Fruit fly (Drosophila melanogaster): ENCODE data around the gene Kots.

Gene Kots

DNA sequence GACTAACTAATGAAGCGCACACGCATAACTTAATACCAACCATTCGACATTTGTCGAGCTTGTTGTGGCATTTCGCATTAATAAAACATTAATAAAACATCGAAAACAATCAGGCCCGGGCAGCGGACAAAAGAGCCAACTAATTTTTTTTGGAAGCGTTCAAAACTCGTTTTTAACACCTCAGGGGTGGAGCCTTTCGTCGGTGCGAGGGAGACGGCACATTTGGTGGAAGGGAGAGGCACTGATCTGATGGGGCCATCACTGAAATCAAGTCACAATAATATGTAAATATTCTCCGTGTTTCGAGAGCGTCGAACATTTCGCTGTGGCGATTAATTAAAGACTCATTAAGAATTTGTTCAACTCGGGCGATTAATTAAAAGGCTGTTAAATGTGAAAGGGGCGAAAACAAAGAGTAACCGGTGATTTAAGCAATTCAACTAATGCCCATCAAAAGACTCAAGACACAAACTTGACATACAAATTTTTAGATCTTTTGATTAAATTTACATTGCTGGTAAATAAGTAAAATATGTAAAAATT is 7.1 kb downstream of the Kots start (continued):
- peak; percentile 64 for TF ChIP-seq CG7745 (tag; optimal IDR thresholded peaks at IDR 0.05)
- TF ChIP-seq Six4 (GFP tag; optimal IDR thresholded peaks at IDR 0.05), result no peak
- no peak for TF ChIP-seq CG16779 (GFP tag; IDR thresholded peaks at IDR 0.05)
- TF ChIP-seq vvl (GFP tag; IDR thresholded peaks at IDR 0.05), result peak; percentile 87
- no peak for TF ChIP-seq Jarid2 (GFP tag; optimal IDR thresholded peaks at IDR 0.05)
- TF ChIP-seq pita (GFP tag; optimal IDR thresholded peaks at IDR 0.05), result no peak
- TF ChIP-seq chinmo (GFP tag; IDR thresholded peaks at IDR 0.05; ENCODE audit: partially characterized antibody), result 0 out of 4 replicates have a peak, but pooled peaks have one; percentile 33
- TF ChIP-seq Nf-YB (GFP tag; optimal IDR thresholded peaks at IDR 0.05), result peak; percentile 61
- TF ChIP-seq tgo (GFP tag; IDR thresholded peaks at IDR 0.05), result no peak
- no peak for TF ChIP-seq Ets97D (GFP tag; optimal IDR thresholded peaks at IDR 0.05)
- TF ChIP-seq disco-r (GFP tag; optimal IDR thresholded peaks at IDR 0.05), result no peak
- TF ChIP-seq CG1832 (GFP tag; optimal IDR thresholded peaks at IDR 0.05), result peak; percentile 42
- TF ChIP-seq sqz (GFP tag; optimal IDR thresholded peaks at IDR 0.05), result peak; percentile 79
- TF ChIP-seq Kr (GFP tag; optimal IDR thresholded peaks at IDR 0.05), result no peak
- no peak for TF ChIP-seq Hey (tag; optimal IDR thresholded peaks at IDR 0.05)
- TF ChIP-seq br (optimal IDR thresholded peaks at IDR 0.05), result no peak
- TF ChIP-seq CG15269 (tag; optimal IDR thresholded peaks at IDR 0.05), result peak; percentile 41
- TF ChIP-seq exex (tag; optimal IDR thresholded peaks at IDR 0.05), result no peak
- TF ChIP-seq abd-A (tag; optimal IDR thresholded peaks at IDR 0.05), result peak; percentile 97
- no peak for TF ChIP-seq Ssrp (tag; optimal IDR thresholded peaks at IDR 0.05)
- no peak for TF ChIP-seq sob (GFP tag; IDR thresholded peaks at IDR 0.05)

DNA sequence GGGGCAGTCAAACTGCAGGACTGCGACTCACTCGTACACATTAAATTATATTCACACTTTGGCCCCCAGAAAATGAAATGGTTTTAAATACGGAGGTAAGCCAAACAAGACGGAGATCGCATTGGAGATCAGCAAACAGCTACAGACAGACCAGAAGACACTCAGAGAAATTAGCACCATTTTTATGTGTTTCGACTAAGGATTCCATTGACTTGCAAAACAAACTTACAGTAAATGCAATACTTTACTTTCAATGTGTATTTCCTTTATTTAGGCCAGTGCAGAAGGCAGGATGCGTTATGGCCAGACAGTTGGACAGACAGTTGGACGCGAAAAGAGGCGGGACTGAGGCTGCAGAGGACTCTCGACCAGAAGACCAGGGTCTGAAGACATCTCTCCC is 8.7 kb downstream of the Kots start:
- no peak for TF ChIP-seq CG4820 (GFP tag; optimal IDR thresholded peaks at IDR 0.05)
- TF ChIP-seq Hmr (GFP tag; optimal IDR thresholded peaks at IDR 0.05), result no peak
- TF ChIP-seq Ets65A (GFP tag), result peak; percentile 32

DNA sequence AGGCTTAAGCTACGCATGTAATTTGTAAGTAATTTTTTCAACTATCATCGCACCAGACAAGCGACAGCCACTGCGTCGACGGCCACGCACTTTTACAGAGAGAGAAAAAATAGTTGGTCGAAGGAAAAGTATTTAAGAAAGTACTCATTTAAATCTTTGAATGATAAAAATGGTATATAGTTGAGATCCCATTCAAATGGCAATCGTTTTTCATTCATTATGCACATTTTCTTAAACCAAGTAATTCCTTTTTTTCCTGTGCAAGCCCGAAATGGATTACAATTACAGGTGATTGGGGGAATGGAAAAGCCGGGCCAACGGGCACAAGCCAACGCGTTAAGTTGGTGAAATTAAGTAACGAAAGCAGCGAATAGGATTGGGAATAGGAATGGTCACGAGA is 11.7 kb downstream of the Kots start:
- TF ChIP-seq Taf1 (GFP tag; IDR thresholded peaks at IDR 0.05) (no peak), CG18011 (GFP tag; optimal IDR thresholded peaks at IDR 0.05) (no peak), tap (tag; optimal IDR thresholded peaks at IDR 0.05) (no peak), Dref (GFP tag; IDR thresholded peaks at IDR 0.05) (no peak), CG8944 (GFP tag; optimal IDR thresholded peaks at IDR 0.05) (peak; percentile 15), HLH3B (GFP tag; IDR thresholded peaks at IDR 0.05) (no peak), lola (GFP tag; optimal IDR thresholded peaks at IDR 0.05) (peak in 1 of 3 experiments; percentile 42), hbn (GFP tag; IDR thresholded peaks at IDR 0.05; ENCODE audit: partially characterized antibody) (no peak), grau (tag; optimal IDR thresholded peaks at IDR 0.05) (peak; percentile 2), D19A (tag; optimal IDR thresholded peaks at IDR 0.05) (peak; percentile 21), Oli (tag; optimal IDR thresholded peaks at IDR 0.05) (peak; percentile 28), az2 (GFP tag; optimal IDR thresholded peaks at IDR 0.05) (peak; percentile 12), CG14710 (tag; optimal IDR thresholded peaks at IDR 0.05) (peak; percentile 33), CG15601 (tag; optimal IDR thresholded peaks at IDR 0.05) (peak; percentile 3), CG9817 (tag; optimal IDR thresholded peaks at IDR 0.05) (no peak), CG7271 (tag; optimal IDR thresholded peaks at IDR 0.05) (no peak), Abd-B (GFP tag; optimal IDR thresholded peaks at IDR 0.05) (no peak), caup (GFP tag; optimal IDR thresholded peaks at IDR 0.05; ENCODE audit: severe bottlenecking) (no peak), Drgx (GFP tag; IDR thresholded peaks at IDR 0.05) (peak; percentile 74), CG11723 (GFP tag; optimal IDR thresholded peaks at IDR 0.05) (no peak), fd96Cb (tag; optimal IDR thresholded peaks at IDR 0.05) (peak; percentile 23), bcd (GFP tag; optimal IDR thresholded peaks at IDR 0.05) (peak; percentile 11), gsb-n (tag; optimal IDR thresholded peaks at IDR 0.05) (peak; percentile 15), CG2875 (GFP tag; optimal IDR thresholded peaks at IDR 0.05) (peak; percentile 22), Dad (GFP tag; optimal IDR thresholded peaks at IDR 0.05) (no peak)
